5 fruit fly cellular contexts compared by ENCODE assay signal in the genomic region with DNA sequence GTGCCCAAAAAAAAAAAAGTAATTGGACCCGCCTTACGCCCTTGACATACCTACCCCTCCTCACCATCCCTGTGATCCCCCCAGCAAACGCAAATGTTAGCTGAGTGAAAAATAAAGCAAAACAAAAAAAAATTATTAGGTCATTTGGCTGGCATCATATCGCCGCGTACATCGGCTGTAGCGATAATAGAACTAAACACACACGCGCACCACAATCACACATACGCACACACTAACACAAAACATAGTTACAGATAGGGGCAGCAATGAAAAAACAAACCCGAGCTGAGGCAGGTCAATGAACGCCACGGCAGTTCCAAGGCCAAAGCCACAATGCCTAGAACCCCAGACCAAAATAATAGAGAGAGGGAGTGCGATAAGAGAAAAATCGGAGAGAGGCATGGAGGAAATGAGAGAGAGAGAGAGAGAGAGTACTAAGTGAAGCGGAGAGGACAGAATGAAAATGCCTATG.
A peak's percentile ranks its signal among the peaks of the same experiment; 100 is the strongest.
TF ChIP-seq lines count a peak whose summit lies in the region.

No protein-coding gene starts in this region.

- no peak for TF ChIP-seq CTCF in whole organism, embryonic (GFP tag; optimal IDR thresholded peaks at IDR 0.05; lab: Kevin White, UChicago)

TF ChIP-seq in whole organism, adult, 20 proteins besides CTCF, POLR2A, EP300 and RAD21:
- TF ChIP-seq kay (GFP tag; lab: Kevin White, UChicago; ENCODE audit: borderline replicate concordance) = peak; percentile 70
- no peak for TF ChIP-seq CG7045 (GFP tag; optimal IDR thresholded peaks at IDR 0.05; lab: Kevin White, UChicago)
- no peak for TF ChIP-seq CG14711 (tag; optimal IDR thresholded peaks at IDR 0.05; lab: Kevin White, UChicago)
- peak; percentile 7 for TF ChIP-seq cic (GFP tag; optimal IDR thresholded peaks at IDR 0.05; lab: Kevin White, UChicago)

TF ChIP-seq in whole organism, embryonic, 481 proteins besides CTCF, POLR2A, EP300 and RAD21 (continues in another document):
- peak; percentile 40; the same call in 1 of the 2 replicates for TF ChIP-seq CG32772 (GFP tag; IDR thresholded peaks at IDR 0.05; lab: Robert Waterston, UW)
- TF ChIP-seq mirr (GFP tag; optimal IDR thresholded peaks at IDR 0.05; lab: Kevin White, UChicago) = peak; percentile 94
- no peak for TF ChIP-seq Dip2 (GFP tag; IDR thresholded peaks at IDR 0.05; lab: Robert Waterston, UW)
- TF ChIP-seq BtbVII (GFP tag; optimal IDR thresholded peaks at IDR 0.05; lab: Kevin White, UChicago) = no peak
- TF ChIP-seq usp (GFP tag; optimal IDR thresholded peaks at IDR 0.05; lab: Kevin White, UChicago) = no peak
- TF ChIP-seq Med (GFP tag; lab: Kevin White, UChicago) = peak; percentile 75
- TF ChIP-seq Gsc (GFP tag; IDR thresholded peaks at IDR 0.05; lab: Robert Waterston, UW) = no peak
- TF ChIP-seq al (GFP tag; IDR thresholded peaks at IDR 0.05; lab: Robert Waterston, UW) = no peak
- TF ChIP-seq NFAT (GFP tag; IDR thresholded peaks at IDR 0.05; lab: Robert Waterston, UW) = no peak
- TF ChIP-seq p53 (GFP tag; optimal IDR thresholded peaks at IDR 0.05; lab: Kevin White, UChicago) = no peak
- TF ChIP-seq pfk (GFP tag; optimal IDR thresholded peaks at IDR 0.05; lab: Kevin White, UChicago) = no peak
- no peak for TF ChIP-seq Awh (GFP tag; IDR thresholded peaks at IDR 0.05; lab: Robert Waterston, UW)
- no peak for TF ChIP-seq CG16815 (GFP tag; optimal IDR thresholded peaks at IDR 0.05; lab: Kevin White, UChicago)
- TF ChIP-seq Stat92E (GFP tag; optimal IDR thresholded peaks at IDR 0.05; lab: Kevin White, UChicago) = no peak
- peak; percentile 77 for TF ChIP-seq Deaf1 (tag; optimal IDR thresholded peaks at IDR 0.05; lab: Kevin White, UChicago)
- no peak for TF ChIP-seq CG13296 (GFP tag; optimal IDR thresholded peaks at IDR 0.05; lab: Kevin White, UChicago)
- TF ChIP-seq sens (GFP tag; lab: Kevin White, UChicago) = peak; percentile 52
- TF ChIP-seq MTF-1 (GFP tag; optimal IDR thresholded peaks at IDR 0.05; lab: Kevin White, UChicago; ENCODE audit: borderline replicate concordance) = no peak
- peak; percentile 16; the same call in 1 of the 2 replicates for TF ChIP-seq Rfx (GFP tag; IDR thresholded peaks at IDR 0.05; lab: Robert Waterston, UW)
- TF ChIP-seq CG6683 (GFP tag; optimal IDR thresholded peaks at IDR 0.05; lab: Kevin White, UChicago) = no peak
- peak in 1 of 2 experiments; percentile 69 for TF ChIP-seq Hr78 (GFP tag; optimal IDR thresholded peaks at IDR 0.05; lab: Kevin White, UChicago)

TF ChIP-seq in whole organism, prepupa, 60 proteins besides CTCF, POLR2A, EP300 and RAD21:
- TF ChIP-seq vri (GFP tag; optimal IDR thresholded peaks at IDR 0.05; lab: Kevin White, UChicago) = peak; percentile 62
- no peak for TF ChIP-seq Ets96B (tag; optimal IDR thresholded peaks at IDR 0.05; lab: Kevin White, UChicago)
- peak; percentile 90 for TF ChIP-seq fkh (GFP tag; optimal IDR thresholded peaks at IDR 0.05; lab: Kevin White, UChicago)
- no peak for TF ChIP-seq CG7368 (GFP tag; optimal IDR thresholded peaks at IDR 0.05; lab: Kevin White, UChicago)
- TF ChIP-seq Eip78C (GFP tag; lab: Kevin White, UChicago) = peak; percentile 55
- TF ChIP-seq lz (GFP tag; optimal IDR thresholded peaks at IDR 0.05; lab: Kevin White, UChicago) = no peak
- no peak for TF ChIP-seq CG34406 (GFP tag; optimal IDR thresholded peaks at IDR 0.05; lab: Kevin White, UChicago)
- TF ChIP-seq CG10669 (GFP tag; optimal IDR thresholded peaks at IDR 0.05; lab: Kevin White, UChicago) = no peak
- TF ChIP-seq svp (GFP tag; lab: Kevin White, UChicago) = peak; percentile 87

TF ChIP-seq in whole organism, pupa, 21 proteins besides CTCF, POLR2A, EP300 and RAD21:
- TF ChIP-seq CG4496 (GFP tag; IDR thresholded peaks at IDR 0.05; lab: Robert Waterston, UW) (0 out of 3 replicates have a peak, but pooled peaks have one; percentile 38), CG15710 (tag; optimal IDR thresholded peaks at IDR 0.05; lab: Kevin White, UChicago) (no peak), fd96Ca (GFP tag; IDR thresholded peaks at IDR 0.05; lab: Robert Waterston, UW) (no peak), EcR (GFP tag; optimal IDR thresholded peaks at IDR 0.05; lab: Kevin White, UChicago) (peak; percentile 96)

TF ChIP-seq in whole organism, wandering third instar larva, 38 proteins besides CTCF, POLR2A, EP300 and RAD21:
- no peak for TF ChIP-seq usp (GFP tag; optimal IDR thresholded peaks at IDR 0.05; lab: Kevin White, UChicago)
- TF ChIP-seq lola (GFP tag; optimal IDR thresholded peaks at IDR 0.05; lab: Kevin White, UChicago) = no peak
- TF ChIP-seq HLH106 (tag; optimal IDR thresholded peaks at IDR 0.05; lab: Kevin White, UChicago) = no peak
- no peak for TF ChIP-seq Rel (GFP tag; optimal IDR thresholded peaks at IDR 0.05; lab: Kevin White, UChicago)
- peak; percentile 75 for TF ChIP-seq Rel (tag; optimal IDR thresholded peaks at IDR 0.05; lab: Kevin White, UChicago)
- TF ChIP-seq br (GFP tag; optimal IDR thresholded peaks at IDR 0.05; lab: Kevin White, UChicago) = peak; percentile 10
- peak in 1 of 2 experiments; percentile 73 for TF ChIP-seq dl (GFP tag; optimal IDR thresholded peaks at IDR 0.05; lab: Kevin White, UChicago; ENCODE audit: insufficient read depth in 1 of 2, partially characterized antibody in 2 of 2)
- TF ChIP-seq Dfd (GFP tag; optimal IDR thresholded peaks at IDR 0.05; lab: Kevin White, UChicago) = peak; percentile 24
- no peak for TF ChIP-seq sv (GFP tag; optimal IDR thresholded peaks at IDR 0.05; lab: Kevin White, UChicago)
- no peak for TF ChIP-seq Hr83 (GFP tag; optimal IDR thresholded peaks at IDR 0.05; lab: Kevin White, UChicago; ENCODE audit: poor library complexity, severe bottlenecking)
- no peak for TF ChIP-seq rgr (GFP tag; optimal IDR thresholded peaks at IDR 0.05; lab: Kevin White, UChicago)
- no peak for TF ChIP-seq psq (GFP tag; optimal IDR thresholded peaks at IDR 0.05; lab: Kevin White, UChicago)
- TF ChIP-seq Dif (GFP tag; optimal IDR thresholded peaks at IDR 0.05; lab: Kevin White, UChicago; ENCODE audit: partially characterized antibody) = peak; percentile 54
TF ChIP-seq in whole organism, wandering third instar larva: peak in this region for 5.
